Worm (Caenorhabditis elegans) whole organism, L1 larva: ENCODE measurements around the gene K02D10.8.

Experiments used
- ama-1 ChIP-seq: fragments of 150-350 bp; optimal IDR thresholded peaks from 2 replicates; lab custom pipeline; 2014
- dpl-1 ChIP-seq, 3 experiments: fragments of 150-350 bp in 2 of 3; sonication (generic microtip) in 1 of 3; optimal IDR thresholded peaks; 2 replicates each; lab custom pipeline; 2014 to 2017; ENCODE audit warnings: missing biosample characterization in 3 of 3, missing genetic modification characterization in 3 of 3, missing genetic modification reagents in 3 of 3
- dsc-1 ChIP-seq: sonication (generic microtip); optimal IDR thresholded peaks from 2 replicates; lab custom pipeline; 2016; ENCODE audit warnings: mild to moderate bottlenecking, missing genetic modification characterization, missing compliant biosample characterization
- egl-27 ChIP-seq, 2 experiments: fragments of 150-350 bp in 1 of 2; sonication (generic microtip); optimal IDR thresholded peaks; 3 replicates each; lab custom pipeline; 2017 to 2018; ENCODE audit warnings: missing biosample characterization in 2 of 2, missing genetic modification characterization in 2 of 2, missing genetic modification reagents in 2 of 2
- fkh-10 ChIP-seq: sonication (generic microtip); optimal IDR thresholded peaks from 2 replicates; lab custom pipeline; 2017; ENCODE audit warnings: missing biosample characterization, missing genetic modification reagents, missing genetic modification characterization
- fos-1 ChIP-seq: fragments of 150-350 bp; optimal IDR thresholded peaks from 2 replicates; lab custom pipeline; 2014; ENCODE audit warnings: missing biosample characterization, missing genetic modification characterization
- lin-15B ChIP-seq: fragments of 150-350 bp; sonication (generic microtip); optimal IDR thresholded peaks from 3 replicates; lab custom pipeline; 2014; ENCODE audit warnings: missing biosample characterization, missing genetic modification characterization
- nhr-76 ChIP-seq: sonication (generic microtip); optimal IDR thresholded peaks from 2 replicates; lab custom pipeline; 2017; ENCODE audit warnings: missing biosample characterization, missing genetic modification characterization
- nhr-77 ChIP-seq: fragments of 150-350 bp; optimal IDR thresholded peaks from 2 replicates; lab custom pipeline; 2014; ENCODE audit warnings: missing biosample characterization, missing genetic modification characterization
- skn-1 ChIP-seq: fragments of 150-350 bp; optimal IDR thresholded peaks from 2 replicates; lab custom pipeline; 2014; ENCODE audit warnings: missing biosample characterization, missing genetic modification characterization
- unc-130 ChIP-seq: fragments of 150-350 bp; optimal IDR thresholded peaks from 2 replicates; lab custom pipeline; 2017; ENCODE audit warnings: missing biosample characterization, missing genetic modification characterization, inconsistent platforms
- ztf-11 ChIP-seq, 2 experiments: sonication (generic microtip); optimal IDR thresholded peaks; 2 replicates each; lab custom pipeline; 2016 to 2017; ENCODE audit warnings: missing genetic modification characterization in 2 of 2, missing biosample characterization in 1 of 2, missing compliant biosample characterization in 1 of 2

ce11 chrIII:8738289-8738688 lies 47.9 kb upstream of the K02D10.8 start:
- TF ChIP-seq fkh-10 (GFP tag; lab: Kevin White, UChicago), result no peak
- TF ChIP-seq ztf-11 (tag; optimal IDR thresholded peaks at IDR 0.05; lab: Kevin White, UChicago), result no peak
- no peak for TF ChIP-seq egl-27 (tag; optimal IDR thresholded peaks at IDR 0.05; lab: Kevin White, UChicago)
- TF ChIP-seq ama-1 (lab: Kevin White, UChicago), result no peak
- no peak for TF ChIP-seq dsc-1 (tag; lab: Kevin White, UChicago)
- no peak for TF ChIP-seq skn-1 (tag; lab: Kevin White, UChicago)
- no peak for TF ChIP-seq unc-130 (tag; lab: Kevin White, UChicago)
- no peak for TF ChIP-seq lin-15B (tag; lab: Kevin White, UChicago)
- TF ChIP-seq dpl-1 (GFP tag; optimal IDR thresholded peaks at IDR 0.05; lab: Kevin White, UChicago), result no peak
- TF ChIP-seq fos-1 (tag; lab: Kevin White, UChicago), result no peak
- TF ChIP-seq nhr-77 (tag; lab: Kevin White, UChicago), result no peak
- no peak for TF ChIP-seq nhr-76 (tag; lab: Kevin White, UChicago)
